Worm (Caenorhabditis elegans) whole organism, late embryonic: Measurements from ENCODE around the gene F59B1.6.

Experiments used
- C08G9.2 ChIP-seq: sonication (generic microtip); optimal IDR thresholded peaks from 2 replicates; lab custom pipeline; 2016; ENCODE audit warnings: mild to moderate bottlenecking, missing genetic modification characterization, moderate library complexity, missing compliant biosample characterization
- C38D4.7 ChIP-seq: fragments of 200-800 bp; sonication (Bioruptor generic); optimal IDR thresholded peaks from 2 replicates; lab custom pipeline; 2018; ENCODE audit warnings: mild to moderate bottlenecking, missing genetic modification characterization, moderate library complexity, missing compliant biosample characterization
- K09A11.1 ChIP-seq: sonication (generic microtip); optimal IDR thresholded peaks from 2 replicates; lab custom pipeline; 2017; ENCODE audit warnings: antibody characterized with exemption, mild to moderate bottlenecking, missing genetic modification characterization, missing compliant biosample characterization; ENCODE audit not compliant: insufficient read depth
- Y22D7AL.16 ChIP-seq: sonication (generic microtip); optimal IDR thresholded peaks from 2 replicates; lab custom pipeline; 2016; ENCODE audit warnings: missing genetic modification characterization, missing compliant biosample characterization
- ahr-1 ChIP-seq: sonication (generic microtip); optimal IDR thresholded peaks from 2 replicates; lab custom pipeline; 2016; ENCODE audit warnings: missing genetic modification characterization, missing compliant biosample characterization
- ceh-14 ChIP-seq: sonication (generic microtip); optimal IDR thresholded peaks from 2 replicates; lab custom pipeline; 2016; ENCODE audit warnings: missing genotype, missing genetic modification characterization, missing compliant biosample characterization
- ceh-18 ChIP-seq: sonication (generic microtip); optimal IDR thresholded peaks from 2 replicates; lab custom pipeline; 2016; ENCODE audit warnings: missing genetic modification characterization, missing compliant biosample characterization
- ceh-19 ChIP-seq: fragments of 200-800 bp; sonication (Bioruptor generic); optimal IDR thresholded peaks from 2 replicates; lab custom pipeline; 2018; ENCODE audit warnings: mild to moderate bottlenecking, missing genetic modification characterization, missing compliant biosample characterization
- ceh-22 ChIP-seq: sonication (generic microtip); optimal IDR thresholded peaks from 2 replicates; lab custom pipeline; 2017; ENCODE audit warnings: missing biosample characterization, missing genetic modification characterization
- ceh-24 ChIP-seq: sonication (generic microtip); optimal IDR thresholded peaks from 2 replicates; lab custom pipeline; 2016; ENCODE audit warnings: mild to moderate bottlenecking, missing genetic modification characterization, missing compliant biosample characterization
- ceh-30 ChIP-seq: fragments of 150-350 bp; optimal IDR thresholded peaks from 2 replicates; lab custom pipeline; 2014; ENCODE audit warnings: missing biosample characterization, missing genetic modification characterization
- ceh-31 ChIP-seq: sonication (generic microtip); optimal IDR thresholded peaks from 2 replicates; lab custom pipeline; 2016; ENCODE audit warnings: missing genetic modification characterization, missing compliant biosample characterization
- ceh-34 ChIP-seq: sonication (generic microtip); optimal IDR thresholded peaks from 2 replicates; lab custom pipeline; 2016; ENCODE audit warnings: mild to moderate bottlenecking, missing genetic modification characterization, missing compliant biosample characterization
- ceh-48 ChIP-seq: sonication (generic microtip); optimal IDR thresholded peaks from 2 replicates; lab custom pipeline; 2016; ENCODE audit warnings: missing genetic modification characterization, inconsistent platforms, missing compliant biosample characterization
- ceh-9 ChIP-seq: sonication (generic microtip); optimal IDR thresholded peaks from 2 replicates; lab custom pipeline; 2016; ENCODE audit warnings: mild to moderate bottlenecking, missing genetic modification characterization, inconsistent platforms, missing compliant biosample characterization
- dve-1 ChIP-seq: sonication (generic microtip); optimal IDR thresholded peaks from 2 replicates; lab custom pipeline; 2017; ENCODE audit warnings: antibody characterized with exemption, mild to moderate bottlenecking, missing genetic modification characterization, missing compliant biosample characterization
- ets-4 ChIP-seq: sonication (generic microtip); optimal IDR thresholded peaks from 2 replicates; lab custom pipeline; 2016; ENCODE audit warnings: missing genetic modification characterization, missing compliant biosample characterization
- fax-1 ChIP-seq: sonication (generic microtip); optimal IDR thresholded peaks from 2 replicates; lab custom pipeline; 2016; ENCODE audit warnings: missing genotype, missing genetic modification characterization, missing compliant biosample characterization
- fkh-6 ChIP-seq: sonication (generic microtip); optimal IDR thresholded peaks from 2 replicates; lab custom pipeline; 2016; ENCODE audit warnings: missing genetic modification characterization, missing compliant biosample characterization
- gmeb-2 ChIP-seq: sonication (generic microtip); optimal IDR thresholded peaks from 2 replicates; lab custom pipeline; 2016; ENCODE audit warnings: missing genetic modification characterization, inconsistent platforms, missing compliant biosample characterization
- hlh-15 ChIP-seq: sonication (generic microtip); optimal IDR thresholded peaks from 2 replicates; lab custom pipeline; 2016; ENCODE audit warnings: missing genetic modification characterization, missing compliant biosample characterization
- hlh-30 ChIP-seq: sonication (generic microtip); optimal IDR thresholded peaks from 2 replicates; lab custom pipeline; 2017; ENCODE audit warnings: antibody characterized with exemption, missing genetic modification characterization, missing compliant biosample characterization; ENCODE audit not compliant: insufficient read depth
- hlh-6 ChIP-seq: sonication (generic microtip); optimal IDR thresholded peaks from 2 replicates; lab custom pipeline; 2016; ENCODE audit warnings: missing genotype, missing genetic modification characterization, missing compliant biosample characterization
- hlh-8 ChIP-seq: sonication (generic microtip); optimal IDR thresholded peaks from 2 replicates; lab custom pipeline; 2016; ENCODE audit warnings: missing genotype, missing genetic modification characterization, missing compliant biosample characterization
- lim-6 ChIP-seq: sonication (generic microtip); optimal IDR thresholded peaks from 2 replicates; lab custom pipeline; 2016; ENCODE audit warnings: missing genetic modification characterization, missing compliant biosample characterization
- lin-11 ChIP-seq: fragments of 200-800 bp; sonication (Bioruptor generic); optimal IDR thresholded peaks from 2 replicates; lab custom pipeline; 2018; ENCODE audit warnings: mild to moderate bottlenecking, missing genetic modification characterization, missing compliant biosample characterization
- madf-2 ChIP-seq: sonication (generic microtip); optimal IDR thresholded peaks from 2 replicates; lab custom pipeline; 2017; ENCODE audit warnings: missing genetic modification characterization, missing compliant biosample characterization
- nfya-1 ChIP-seq: sonication (generic microtip); optimal IDR thresholded peaks from 2 replicates; lab custom pipeline; 2017; ENCODE audit warnings: missing genetic modification characterization, mild to moderate bottlenecking, missing compliant biosample characterization, antibody characterized with exemption, moderate library complexity
- nhr-232 ChIP-seq: sonication (generic microtip); optimal IDR thresholded peaks from 2 replicates; lab custom pipeline; 2016; ENCODE audit warnings: missing genetic modification characterization, missing compliant biosample characterization
- npax-4 ChIP-seq: sonication (generic microtip); optimal IDR thresholded peaks from 2 replicates; lab custom pipeline; 2016; ENCODE audit warnings: missing genetic modification characterization, missing compliant biosample characterization
- pag-3 ChIP-seq: sonication (generic microtip); optimal IDR thresholded peaks from 2 replicates; lab custom pipeline; 2016; ENCODE audit warnings: missing compliant biosample characterization, missing genetic modification characterization, borderline replicate concordance
- pat-9 ChIP-seq: fragments of 200-800 bp; sonication (Bioruptor generic); optimal IDR thresholded peaks from 2 replicates; lab custom pipeline; 2018; ENCODE audit warnings: mild to moderate bottlenecking, missing genetic modification characterization, moderate library complexity, missing compliant biosample characterization
- pax-1 ChIP-seq: fragments of 150-350 bp; optimal IDR thresholded peaks from 2 replicates; lab custom pipeline; 2014; ENCODE audit warnings: missing biosample characterization, missing genetic modification characterization
- ref-2 ChIP-seq: sonication (generic microtip); optimal IDR thresholded peaks from 2 replicates; lab custom pipeline; 2016; ENCODE audit warnings: missing genetic modification characterization, missing compliant biosample characterization
- rnt-1 ChIP-seq: sonication (generic microtip); optimal IDR thresholded peaks from 2 replicates; lab custom pipeline; 2016; ENCODE audit warnings: missing genetic modification characterization, missing compliant biosample characterization
- sox-2 ChIP-seq: fragments of 200-800 bp; sonication (Bioruptor generic); IDR thresholded peaks from 2 replicates; pipeline ENCODE4 v1.3.6; 2022; ENCODE audit warnings: missing genetic modification reagents, missing genetic modification characterization, missing compliant biosample characterization
- sox-4 ChIP-seq: sonication (generic microtip); optimal IDR thresholded peaks from 2 replicates; lab custom pipeline; 2017; ENCODE audit warnings: mild to moderate bottlenecking, missing genetic modification characterization, inconsistent platforms, missing compliant biosample characterization
- syd-9 ChIP-seq: sonication (generic microtip); optimal IDR thresholded peaks from 2 replicates; lab custom pipeline; 2016; ENCODE audit warnings: mild to moderate bottlenecking, missing genetic modification characterization, moderate library complexity, missing compliant biosample characterization
- tbx-7 ChIP-seq: sonication (generic microtip); optimal IDR thresholded peaks from 2 replicates; lab custom pipeline; 2016; ENCODE audit warnings: missing genotype, missing genetic modification characterization, missing compliant biosample characterization
- unc-3 ChIP-seq, 2 experiments: fragments of 200-800 bp in 1 of 2; sonication (Bioruptor generic) in 1 of 2; sonication (generic microtip) in 1 of 2; conservative IDR thresholded peaks in 1 of 2; optimal IDR thresholded peaks in 1 of 2; 2 replicates each; pipeline versions ENCODE4 v1.3.6 to Lab custom; 2016 to 2022; ENCODE audit warnings: missing compliant biosample characterization in 2 of 2, missing genetic modification characterization in 2 of 2, missing genetic modification reagents in 1 of 2
- unc-55 ChIP-seq: sonication (generic microtip); optimal IDR thresholded peaks from 2 replicates; lab custom pipeline; 2017; ENCODE audit warnings: missing biosample characterization, missing genetic modification reagents, missing genetic modification characterization
- unc-86 ChIP-seq: sonication (generic microtip); optimal IDR thresholded peaks from 2 replicates; lab custom pipeline; 2016; ENCODE audit warnings: missing genetic modification characterization, missing compliant biosample characterization
- zip-5 ChIP-seq: sonication (generic microtip); optimal IDR thresholded peaks from 2 replicates; lab custom pipeline; 2016; ENCODE audit warnings: missing genetic modification characterization, missing compliant biosample characterization
- ztf-16 ChIP-seq: sonication (generic microtip); optimal IDR thresholded peaks from 2 replicates; lab custom pipeline; 2017; ENCODE audit warnings: missing genetic modification characterization, missing compliant biosample characterization

Gene F59B1.6

ce11 chrV:3582671-3583070, 48.8 kb downstream of the F59B1.6 start:
- TF ChIP-seq syd-9 (tag; lab: Kevin White, UChicago) (no peak), unc-86 (tag; lab: Kevin White, UChicago) (no peak)
- TF ChIP-seq, all 69 proteins: peak for 0

ce11 chrV:3582086-3582485, 49.4 kb downstream of the F59B1.6 start:
- TF ChIP-seq zip-5 (tag; lab: Kevin White, UChicago) (no peak), ceh-19 (GFP tag; lab: Kevin White, UChicago) (no peak), nfya-1 (no peak), gmeb-2 (no peak), hlh-15 (no peak), madf-2 (tag; lab: Kevin White, UChicago) (no peak), npax-4 (no peak), ceh-14 (no peak), dve-1 (tag; lab: Kevin White, UChicago) (no peak), ceh-34 (tag; lab: Kevin White, UChicago) (no peak), fax-1 (tag; lab: Kevin White, UChicago) (no peak), ceh-9 (tag; lab: Kevin White, UChicago) (no peak), syd-9 (tag; lab: Kevin White, UChicago) (no peak), C38D4.7 (GFP tag; lab: Kevin White, UChicago) (no peak), hlh-6 (tag; lab: Kevin White, UChicago) (no peak), unc-3 (GFP tag; conservative IDR thresholded peaks at IDR 0.05; lab: Robert Waterston, UW) (no peak), unc-3 (tag; optimal IDR thresholded peaks at IDR 0.05; lab: Kevin White, UChicago) (no peak), Y22D7AL.16 (tag; lab: Kevin White, UChicago) (no peak), rnt-1 (tag; lab: Kevin White, UChicago) (no peak), sox-2 (GFP tag; lab: Robert Waterston, UW) (no peak), pax-1 (tag; lab: Kevin White, UChicago) (no peak)

ce11 chrV:3581643-3582042, 49.8 kb downstream of the F59B1.6 start:
- TF ChIP-seq K09A11.1 (tag; lab: Kevin White, UChicago) (no peak), lin-11 (tag; lab: Kevin White, UChicago) (no peak), hlh-30 (no peak), ceh-30 (tag; lab: Kevin White, UChicago) (no peak), C08G9.2 (tag; lab: Kevin White, UChicago) (no peak), pag-3 (tag; lab: Kevin White, UChicago) (no peak), rnt-1 (tag; lab: Kevin White, UChicago) (no peak), hlh-8 (tag; lab: Kevin White, UChicago) (no peak), ahr-1 (no peak), nhr-232 (no peak)
- TF ChIP-seq, all 69 proteins: peak for 0

ce11 chrV:3581034-3581433, 50.5 kb downstream of the F59B1.6 start:
- TF ChIP-seq lim-6 (tag; lab: Kevin White, UChicago), result no peak
- no peak for TF ChIP-seq fkh-6 (tag; lab: Kevin White, UChicago)
- no peak for TF ChIP-seq ets-4
- no peak for TF ChIP-seq ceh-14
- TF ChIP-seq ceh-18, result no peak
- no peak for TF ChIP-seq ztf-16
- no peak for TF ChIP-seq gmeb-2
- no peak for TF ChIP-seq zip-5 (tag; lab: Kevin White, UChicago)
- no peak for TF ChIP-seq tbx-7
- TF ChIP-seq ceh-34 (tag; lab: Kevin White, UChicago), result no peak
- TF ChIP-seq ref-2, result no peak
- no peak for TF ChIP-seq ceh-22 (tag; lab: Kevin White, UChicago)
- TF ChIP-seq ceh-24 (tag; lab: Kevin White, UChicago), result no peak
- no peak for TF ChIP-seq ceh-48 (tag; lab: Kevin White, UChicago)
- no peak for TF ChIP-seq unc-55 (GFP tag; lab: Kevin White, UChicago)
- no peak for TF ChIP-seq sox-4 (tag; lab: Kevin White, UChicago)
- TF ChIP-seq ceh-31 (tag; lab: Kevin White, UChicago), result no peak
- TF ChIP-seq pat-9 (tag; lab: Kevin White, UChicago), result no peak
